Fruit fly (Drosophila melanogaster) whole organism, adult: ENCODE results near the gene CG42655.

Experiments used
- CG12768 ChIP-seq: fragments of 200-800 bp; sonication (Bioruptor generic); optimal IDR thresholded peaks from 2 replicates; lab custom pipeline; 2017; ENCODE audit warnings: missing biosample characterization, missing genetic modification characterization, mild to moderate bottlenecking, moderate library complexity, missing genetic modification reagents
- CG33017 ChIP-seq: fragments of 200-800 bp; sonication (Bioruptor generic); optimal IDR thresholded peaks from 2 replicates; lab custom pipeline; 2018; ENCODE audit warnings: missing biosample characterization, mild to moderate bottlenecking, missing genetic modification characterization, moderate library complexity
- CG7101 ChIP-seq: fragments of 200-800 bp; sonication (Bioruptor generic); optimal IDR thresholded peaks from 2 replicates; lab custom pipeline; 2018; ENCODE audit warnings: missing biosample characterization, mild to moderate bottlenecking, missing genetic modification characterization, moderate library complexity
- Clk ChIP-seq: fragments of 200-800 bp; sonication (Bioruptor generic); optimal IDR thresholded peaks from 2 replicates; lab custom pipeline; 2017; ENCODE audit warnings: missing biosample characterization, missing genetic modification characterization

DNA sequence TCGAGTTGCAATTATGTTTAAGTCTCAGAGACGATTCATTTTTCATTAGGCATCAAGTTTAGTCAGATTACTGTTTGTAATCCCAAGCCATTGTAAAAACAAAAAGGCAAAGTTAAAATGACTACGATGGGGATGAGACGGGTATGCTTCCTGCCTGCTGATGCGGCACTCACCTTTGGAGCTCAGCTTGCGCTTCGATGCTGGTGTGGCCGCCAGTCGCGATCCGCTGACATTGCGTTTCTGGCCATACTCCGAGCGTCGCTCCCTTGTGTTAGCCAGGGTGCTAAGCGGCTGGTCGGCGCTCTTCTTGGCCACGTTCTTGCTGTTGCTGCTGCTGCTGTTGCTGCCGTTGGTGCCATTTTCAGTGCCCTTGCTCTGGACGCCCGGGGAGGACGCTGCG, 33.5 kb downstream of the CG42655 start:
- TF ChIP-seq Clk (no peak), CG7101 (tag; lab: Kevin White, UChicago) (no peak), CG33017 (tag; lab: Kevin White, UChicago) (no peak), CG12768 (no peak)
